Worm (Caenorhabditis elegans) whole organism, L4 larva: ENCODE data around the gene C50H2.4.

Experiments
- T20F7.1 ChIP-seq: fragments of 200-800 bp; sonication (Bioruptor generic); optimal IDR thresholded peaks from 2 replicates; lab custom pipeline; 2018; ENCODE audit warnings: mild to moderate bottlenecking, missing genetic modification characterization, missing compliant biosample characterization
- ZK546.5 ChIP-seq, 2 experiments: sonication (generic microtip); optimal IDR thresholded peaks; 2 replicates each; lab custom pipeline; 2017; ENCODE audit warnings: missing biosample characterization in 2 of 2, missing genetic modification characterization in 2 of 2
- aly-2 ChIP-seq: sonication (generic microtip); optimal IDR thresholded peaks from 2 replicates; lab custom pipeline; 2018; ENCODE audit warnings: missing biosample characterization, missing genetic modification characterization
- ama-1 ChIP-seq: fragments of 150-350 bp; optimal IDR thresholded peaks from 2 replicates; lab custom pipeline; 2014; ENCODE audit warnings: inconsistent platforms, mixed read lengths
- dpl-1 ChIP-seq: fragments of 150-350 bp; optimal IDR thresholded peaks from 2 replicates; lab custom pipeline; 2014; ENCODE audit warnings: missing biosample characterization, missing genetic modification reagents, missing genetic modification characterization
- lin-15B ChIP-seq: fragments of 150-350 bp; sonication (generic microtip); optimal IDR thresholded peaks from 3 replicates; lab custom pipeline; 2014; ENCODE audit warnings: missing biosample characterization, missing genetic modification characterization
- lin-39 ChIP-seq: fragments of 150-350 bp; optimal IDR thresholded peaks from 2 replicates; lab custom pipeline; 2014; ENCODE audit warnings: missing biosample characterization, missing genetic modification reagents, missing genetic modification characterization
- nhr-11 ChIP-seq: fragments of 150-350 bp; optimal IDR thresholded peaks from 2 replicates; lab custom pipeline; 2014; ENCODE audit warnings: missing biosample characterization, missing genetic modification characterization
- spr-3 ChIP-seq: fragments of 200-800 bp; sonication (Bioruptor generic); optimal IDR thresholded peaks from 2 replicates; lab custom pipeline; 2018; ENCODE audit warnings: mild to moderate bottlenecking, missing genetic modification characterization, missing compliant biosample characterization
- zag-1 ChIP-seq: fragments of 150-350 bp; optimal IDR thresholded peaks from 2 replicates; lab custom pipeline; 2014; ENCODE audit warnings: missing biosample characterization, missing genetic modification characterization
- ztf-7 ChIP-seq: fragments of 150-350 bp; optimal IDR thresholded peaks from 2 replicates; lab custom pipeline; 2014; ENCODE audit warnings: missing biosample characterization, missing genetic modification characterization

- no peak for TF ChIP-seq lin-15B (tag; lab: Kevin White, UChicago)
- no peak for TF ChIP-seq zag-1 (tag; lab: Kevin White, UChicago)
- TF ChIP-seq aly-2 (tag; lab: Kevin White, UChicago), result no peak
- no peak for TF ChIP-seq ZK546.5 (tag; optimal IDR thresholded peaks at IDR 0.05; lab: Kevin White, UChicago)
- no peak for TF ChIP-seq ztf-7 (tag; lab: Kevin White, UChicago)
- TF ChIP-seq spr-3 (GFP tag; lab: Kevin White, UChicago), result no peak
- TF ChIP-seq lin-39, result no peak
- no peak for TF ChIP-seq ama-1
- TF ChIP-seq nhr-11 (tag; lab: Kevin White, UChicago), result no peak
- TF ChIP-seq dpl-1, result no peak
- no peak for TF ChIP-seq T20F7.1
These were observed 2.9 kb upstream of the C50H2.4 start, which contains the start of gene fipr-10 for ce11 chrV:9913863-9914262.
